Worm (Caenorhabditis elegans) whole organism, L1 larva: ENCODE data around the gene srj-5.

ENCODE experiments used
- lsy-2 ChIP-seq, 2 experiments: fragments of 150-350 bp; optimal IDR thresholded peaks; 2 replicates each; lab custom pipeline; 2014; ENCODE audit warnings: missing biosample characterization in 2 of 2, missing genetic modification characterization in 2 of 2
- mdl-1 ChIP-seq, 2 experiments: fragments of 150-350 bp; optimal IDR thresholded peaks; 2 replicates each; lab custom pipeline; 2014 to 2017; ENCODE audit warnings: missing biosample characterization in 2 of 2, missing genetic modification characterization in 2 of 2, inconsistent platforms in 1 of 2
- ztf-4 ChIP-seq: fragments of 150-350 bp; optimal IDR thresholded peaks from 2 replicates; lab custom pipeline; 2014; ENCODE audit warnings: missing biosample characterization, missing genetic modification characterization

ce11 chrV:676090-676489, 23.2 kb upstream of the srj-5 start:
- TF ChIP-seq lsy-2 (tag; optimal IDR thresholded peaks at IDR 0.05; lab: Kevin White, UChicago) (no peak), ztf-4 (tag; lab: Kevin White, UChicago) (no peak), mdl-1 (tag; optimal IDR thresholded peaks at IDR 0.05; lab: Kevin White, UChicago) (no peak)
